Worm (Caenorhabditis elegans) whole organism, midembryonic: ENCODE results near the gene srg-51.

Experiments
- cog-1 ChIP-seq: sonication (generic microtip); optimal IDR thresholded peaks from 2 replicates; lab custom pipeline; 2016; ENCODE audit warnings: missing genetic modification characterization, missing compliant biosample characterization
- flt-1 ChIP-seq: fragments of 200-800 bp; sonication (Bioruptor generic); IDR thresholded peaks from 2 replicates; pipeline ENCODE4 v1.3.6; 2022; ENCODE audit warnings: missing genetic modification characterization, missing compliant biosample characterization
- klf-2 ChIP-seq: fragments of 200-800 bp; sonication (Bioruptor generic); conservative IDR thresholded peaks from 2 replicates; pipeline ENCODE4 v1.3.6; 2022; ENCODE audit warnings: missing genetic modification reagents, missing genetic modification characterization, missing compliant biosample characterization
- ztf-23 ChIP-seq: fragments of 200-800 bp; sonication (Bioruptor generic); IDR thresholded peaks from 2 replicates; pipeline ENCODE4 v1.3.6; 2022; ENCODE audit warnings: missing genetic modification reagents, missing genetic modification characterization, missing compliant biosample characterization
- ztf-29 ChIP-seq: fragments of 200-800 bp; sonication (Bioruptor generic); IDR thresholded peaks from 2 replicates; pipeline ENCODE4 v1.3.6; 2022; ENCODE audit warnings: missing genetic modification reagents, missing genetic modification characterization, missing compliant biosample characterization

- TF ChIP-seq cog-1 (tag; lab: Kevin White, UChicago), result no peak
- TF ChIP-seq ztf-29 (GFP tag; lab: Robert Waterston, UW), result no peak
- no peak for TF ChIP-seq klf-2
- no peak for TF ChIP-seq flt-1
- TF ChIP-seq ztf-23 (GFP tag; lab: Robert Waterston, UW), result no peak
Observed at ce11 chrIV:15119268-15119667, 21.5 kb downstream of the srg-51 start.
